Fruit fly (Drosophila melanogaster): ENCODE results near the gene Ddr.

DNA sequence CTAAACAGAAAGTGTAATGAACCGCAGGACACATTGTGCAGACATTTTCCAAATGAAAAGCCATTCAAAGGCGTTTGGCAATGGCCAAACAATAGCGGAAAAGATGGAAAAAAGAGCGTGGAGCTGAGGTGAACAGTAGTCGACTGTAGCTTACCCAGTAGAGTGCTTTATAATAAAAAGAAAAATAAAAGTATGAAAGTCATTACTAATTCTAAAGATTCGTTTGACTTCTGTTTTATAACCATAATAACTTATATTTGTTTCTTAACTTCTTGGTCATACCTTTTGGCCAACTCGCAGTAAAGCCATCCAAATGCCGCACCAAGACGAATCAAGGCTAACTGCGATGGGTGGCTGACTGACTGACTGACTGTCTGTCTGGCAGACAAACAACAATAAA lies 13.6 kb upstream of the Ddr start:
- no peak for TF ChIP-seq CG11902 (GFP tag; optimal IDR thresholded peaks at IDR 0.05)
- no peak for TF ChIP-seq CG31627 (GFP tag; optimal IDR thresholded peaks at IDR 0.05)
- no peak for TF ChIP-seq Ets21C (GFP tag; optimal IDR thresholded peaks at IDR 0.05)
- no peak for TF ChIP-seq eg (GFP tag; IDR thresholded peaks at IDR 0.05)
- TF ChIP-seq Hr39 (GFP tag; optimal IDR thresholded peaks at IDR 0.05), result no peak
- TF ChIP-seq Gug (GFP tag; IDR thresholded peaks at IDR 0.05), result no peak

Data from whole organism, prepupa.